Fruit fly (Drosophila melanogaster) whole organism, prepupa: Measurements from ENCODE around the gene Tango9.

Experiments
- CG3032 ChIP-seq: fragments of 200-800 bp; optimal IDR thresholded peaks from 2 replicates; lab custom pipeline; 2019; ENCODE audit warnings: missing biosample characterization, mild to moderate bottlenecking, missing genetic modification characterization, moderate library complexity
- CG3919 ChIP-seq: fragments of 200-800 bp; sonication (Bioruptor generic); optimal IDR thresholded peaks from 3 replicates; lab custom pipeline; 2016; ENCODE audit warnings: missing biosample characterization, missing genetic modification characterization

DNA sequence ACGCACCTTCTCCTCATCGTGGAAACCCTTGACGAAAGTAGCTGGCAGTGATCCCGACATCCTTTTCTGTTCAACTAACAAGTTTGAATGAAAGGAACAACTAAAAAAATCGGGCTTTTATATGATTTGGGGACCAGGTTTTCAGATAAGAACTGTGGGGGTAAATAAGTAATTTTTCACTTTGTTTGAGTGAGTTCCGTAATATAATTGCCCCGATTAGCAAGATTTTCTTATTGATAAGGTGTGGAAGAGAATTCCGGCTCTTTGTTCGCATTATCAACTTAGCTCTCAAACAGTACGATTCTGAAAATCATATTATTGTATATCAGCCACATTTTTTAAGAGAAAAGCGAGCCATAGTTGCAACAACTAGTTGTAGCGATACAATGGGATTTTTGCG lies 7.3 kb upstream of the Tango9 start, which contains the start of gene CG12224:
- TF ChIP-seq CG3032 = no peak
- TF ChIP-seq CG3919 = no peak
